Fruit fly (Drosophila melanogaster): ENCODE data around the gene beta-Man.
A peak's percentile ranks its signal among the peaks of the same experiment; 100 is the strongest.

Gene beta-Man

DNA sequence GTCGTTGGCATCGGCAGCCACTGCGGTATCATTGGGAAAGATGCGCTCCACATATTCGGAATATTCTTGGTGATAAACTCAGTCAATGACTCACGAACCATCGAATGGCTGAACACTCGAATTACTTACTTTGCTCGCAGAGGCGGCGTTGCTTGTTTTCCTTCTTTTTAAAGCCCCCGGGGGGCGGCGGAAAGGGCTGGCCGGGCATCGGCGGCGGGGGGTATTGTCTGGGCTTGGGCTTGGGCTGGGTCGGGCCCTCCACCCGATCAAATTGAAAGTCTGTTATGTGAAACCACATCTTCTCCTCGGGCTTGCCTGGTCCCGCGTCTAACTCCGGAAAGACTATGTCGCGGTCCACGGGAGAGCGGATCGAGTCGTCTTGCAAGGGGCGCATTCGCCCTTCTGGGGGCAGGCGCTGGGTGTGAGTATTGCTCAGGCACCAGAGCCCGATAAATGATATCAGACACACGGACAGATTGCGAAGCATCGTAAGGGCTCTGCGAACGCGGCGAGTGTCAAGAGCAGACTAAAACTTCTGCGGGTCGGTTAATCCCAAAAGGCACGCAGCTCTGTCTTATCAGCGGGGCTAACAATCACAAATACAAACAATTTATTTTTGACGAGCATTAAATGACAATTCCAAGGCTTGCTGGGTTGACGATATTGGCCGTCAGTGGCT lies 45.3 kb downstream of the beta-Man start, which contains the start of gene CG14642 (continued):
- TF ChIP-seq CG7786 (GFP tag; optimal IDR thresholded peaks at IDR 0.05) (no peak), CG8944 (GFP tag; optimal IDR thresholded peaks at IDR 0.05) (no peak), mld (GFP tag; IDR thresholded peaks at IDR 0.05; ENCODE audit: partially characterized antibody) (no peak), CG31224 (GFP tag; IDR thresholded peaks at IDR 0.05) (0 out of 2 replicates have a peak, but pooled peaks have one; percentile 22), Med (GFP tag) (peak; percentile 14), Dek (tag; optimal IDR thresholded peaks at IDR 0.05) (no peak), Ets97D (GFP tag; optimal IDR thresholded peaks at IDR 0.05) (no peak), HLH4C (GFP tag; IDR thresholded peaks at IDR 0.05; ENCODE audit: partially characterized antibody) (no peak), Hr39 (optimal IDR thresholded peaks at IDR 0.05) (peak; percentile 58), bcd (GFP tag; optimal IDR thresholded peaks at IDR 0.05) (no peak), CG9932 (GFP tag; IDR thresholded peaks at IDR 0.05) (no peak), CG17829 (tag; optimal IDR thresholded peaks at IDR 0.05) (no peak), maf-S (GFP tag; optimal IDR thresholded peaks at IDR 0.05) (no peak), CG18764 (GFP tag; optimal IDR thresholded peaks at IDR 0.05) (no peak), CG11456 (GFP tag; IDR thresholded peaks at IDR 0.05) (0 out of 3 replicates have a peak, but pooled peaks have one; percentile 45), HLHmδ (GFP tag; optimal IDR thresholded peaks at IDR 0.05) (no peak), Ets65A (GFP tag) (no peak)

DNA sequence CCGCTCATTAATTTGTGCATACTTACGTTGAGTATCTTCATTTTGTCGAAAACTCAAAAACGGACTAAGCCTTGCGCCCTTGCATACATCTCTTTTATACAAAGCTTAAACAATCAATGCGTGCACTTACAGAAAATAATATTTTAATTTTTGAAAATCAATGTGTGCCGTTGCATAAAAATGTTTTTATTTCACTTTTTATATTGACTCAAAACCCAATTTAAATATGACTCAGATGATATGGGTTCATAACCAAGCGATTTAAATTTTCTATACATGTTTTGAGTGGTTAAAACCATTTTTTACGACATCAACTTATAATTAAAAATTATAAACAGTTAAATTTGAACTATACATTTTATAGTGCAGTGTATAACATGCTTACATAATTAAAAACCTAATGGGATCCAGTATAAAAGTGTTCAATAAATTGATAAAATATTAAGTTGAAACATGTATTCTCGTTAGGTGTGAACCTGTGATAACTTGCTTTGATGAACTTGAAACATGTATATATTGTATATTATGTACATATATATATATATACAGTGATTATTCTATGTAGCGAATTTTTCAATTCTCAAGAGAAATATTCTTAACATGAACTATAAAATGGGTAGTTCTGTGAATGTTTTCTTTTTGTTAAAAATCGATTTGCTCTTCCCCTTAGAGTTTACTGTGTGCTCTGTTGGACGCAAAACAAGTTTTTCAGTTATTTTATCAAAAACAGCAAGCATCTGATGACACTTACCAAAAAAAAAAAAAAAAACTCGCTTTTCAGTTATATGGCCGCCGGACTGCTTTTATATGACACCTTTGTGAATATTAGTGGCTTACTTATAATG lies 46.3 kb downstream of the beta-Man start, which contains the start of gene CG34305:
TSS of gene CG34305 (minus strand) at position 51 of the 845 bp plus-strand sequence.
- TF ChIP-seq crp (GFP tag; optimal IDR thresholded peaks at IDR 0.05): no peak
- peak; percentile 39; the same call in 1 of the 2 replicates for TF ChIP-seq NFAT (GFP tag; IDR thresholded peaks at IDR 0.05)
- TF ChIP-seq p53 (GFP tag; optimal IDR thresholded peaks at IDR 0.05): no peak
- peak in 1 of 2 experiments; percentile 43 for TF ChIP-seq Hr51 (GFP tag; optimal IDR thresholded peaks at IDR 0.05)
- peak; percentile 20 for TF ChIP-seq unpg (GFP tag; optimal IDR thresholded peaks at IDR 0.05)
- TF ChIP-seq CG13775 (GFP tag; optimal IDR thresholded peaks at IDR 0.05): no peak
- no peak for TF ChIP-seq ken (GFP tag; IDR thresholded peaks at IDR 0.05)
- no peak for TF ChIP-seq Myb (GFP tag; optimal IDR thresholded peaks at IDR 0.05)
- no peak for TF ChIP-seq cwo (GFP tag; optimal IDR thresholded peaks at IDR 0.05)
- TF ChIP-seq Hmr (GFP tag; optimal IDR thresholded peaks at IDR 0.05): peak; percentile 25
- TF ChIP-seq Fer1 (GFP tag; optimal IDR thresholded peaks at IDR 0.05): peak; percentile 19
- no peak for TF ChIP-seq CG12769 (tag; optimal IDR thresholded peaks at IDR 0.05)
- peak; percentile 5 for TF ChIP-seq CG17829 (tag; optimal IDR thresholded peaks at IDR 0.05)
- no peak for TF ChIP-seq CG18011 (GFP tag; optimal IDR thresholded peaks at IDR 0.05)
- TF ChIP-seq CG10147 (GFP tag; optimal IDR thresholded peaks at IDR 0.05): peak; percentile 17
- TF ChIP-seq Oli (tag; optimal IDR thresholded peaks at IDR 0.05): peak; percentile 19
- peak; percentile 4 for TF ChIP-seq lilli (GFP tag; optimal IDR thresholded peaks at IDR 0.05)
- TF ChIP-seq CoRest (tag; optimal IDR thresholded peaks at IDR 0.05): peak; percentile 17
- TF ChIP-seq dmrt11E (tag; optimal IDR thresholded peaks at IDR 0.05): no peak
- TF ChIP-seq D19B (GFP tag; optimal IDR thresholded peaks at IDR 0.05): no peak
- no peak for TF ChIP-seq Stat92E (GFP tag; optimal IDR thresholded peaks at IDR 0.05)
- TF ChIP-seq hbn (GFP tag; IDR thresholded peaks at IDR 0.05; ENCODE audit: partially characterized antibody): no peak
- TF ChIP-seq yki (optimal IDR thresholded peaks at IDR 0.05): no peak
- TF ChIP-seq CG17361 (GFP tag; IDR thresholded peaks at IDR 0.05): peak; percentile 52; the same call in 2 of the 3 replicates
- TF ChIP-seq Dbx (GFP tag; IDR thresholded peaks at IDR 0.05): no peak
- TF ChIP-seq sd (tag; optimal IDR thresholded peaks at IDR 0.05): peak; percentile 6
- no peak for TF ChIP-seq Bteb2 (GFP tag; optimal IDR thresholded peaks at IDR 0.05)
- peak; percentile 30 for TF ChIP-seq CG2120 (GFP tag; optimal IDR thresholded peaks at IDR 0.05)
- TF ChIP-seq nmo (GFP tag; optimal IDR thresholded peaks at IDR 0.05): peak; percentile 6
- peak; percentile 38 for TF ChIP-seq CG3281 (GFP tag; optimal IDR thresholded peaks at IDR 0.05)
- TF ChIP-seq CG2199 (GFP tag; IDR thresholded peaks at IDR 0.05): 0 out of 3 replicates have a peak, but pooled peaks have one; percentile 51
